Worm (Caenorhabditis elegans) whole organism, L3 larva: ENCODE measurements around the gene tsen-2.
"Not testable (repeated sequence)": the region's sequence is repeated elsewhere in the genome, so short reads cannot be mapped to it uniquely, and the experiment has no call there.

Source experiments
- ama-1 ChIP-seq: fragments of 150-350 bp; optimal IDR thresholded peaks from 2 replicates; lab custom pipeline; 2018
- ceh-16 ChIP-seq: sonication (generic microtip); optimal IDR thresholded peaks from 2 replicates; lab custom pipeline; 2017; ENCODE audit warnings: missing biosample characterization, missing genetic modification characterization
- elt-1 ChIP-seq: fragments of 150-350 bp; optimal IDR thresholded peaks from 2 replicates; lab custom pipeline; 2014; ENCODE audit warnings: missing biosample characterization, missing genetic modification characterization
- fkh-10 ChIP-seq: sonication (generic microtip); optimal IDR thresholded peaks from 2 replicates; lab custom pipeline; 2017; ENCODE audit warnings: missing biosample characterization, missing genetic modification reagents, missing genetic modification characterization
- jun-1 ChIP-seq: fragments of 150-350 bp; optimal IDR thresholded peaks from 2 replicates; lab custom pipeline; 2014; ENCODE audit warnings: missing biosample characterization, missing genetic modification reagents, missing genetic modification characterization
- nhr-11 ChIP-seq: fragments of 150-350 bp; optimal IDR thresholded peaks from 2 replicates; lab custom pipeline; 2014; ENCODE audit warnings: missing biosample characterization, missing genetic modification characterization
- nhr-25 ChIP-seq: sonication (generic microtip); optimal IDR thresholded peaks from 2 replicates; lab custom pipeline; 2017; ENCODE audit warnings: missing biosample characterization, missing genetic modification characterization
- nhr-67 ChIP-seq: fragments of 150-350 bp; optimal IDR thresholded peaks from 2 replicates; lab custom pipeline; 2014; ENCODE audit warnings: missing biosample characterization, missing genetic modification characterization
- nhr-76 ChIP-seq: fragments of 150-350 bp; sonication (generic microtip); optimal IDR thresholded peaks from 5 replicates; lab custom pipeline; 2014; ENCODE audit warnings: missing biosample characterization, missing genetic modification characterization
- pqm-1 ChIP-seq: fragments of 150-350 bp; optimal IDR thresholded peaks from 2 replicates; lab custom pipeline; 2017; ENCODE audit warnings: missing biosample characterization, missing genetic modification characterization, inconsistent platforms
- sea-2 ChIP-seq: fragments of 150-350 bp; sonication (generic microtip); optimal IDR thresholded peaks from 4 replicates; lab custom pipeline; 2014; ENCODE audit warnings: missing biosample characterization, missing genetic modification reagents, missing genetic modification characterization
- skn-1 ChIP-seq: fragments of 150-350 bp; optimal IDR thresholded peaks from 2 replicates; lab custom pipeline; 2014; ENCODE audit warnings: missing biosample characterization, missing genetic modification characterization
- snpc-4 ChIP-seq: fragments of 150-350 bp; optimal IDR thresholded peaks from 2 replicates; lab custom pipeline; 2014; ENCODE audit warnings: missing biosample characterization, missing genetic modification characterization
- unc-62 ChIP-seq: fragments of 150-350 bp; sonication (generic microtip); optimal IDR thresholded peaks from 4 replicates; lab custom pipeline; 2014; ENCODE audit warnings: missing biosample characterization, missing genetic modification reagents, missing genetic modification characterization

DNA sequence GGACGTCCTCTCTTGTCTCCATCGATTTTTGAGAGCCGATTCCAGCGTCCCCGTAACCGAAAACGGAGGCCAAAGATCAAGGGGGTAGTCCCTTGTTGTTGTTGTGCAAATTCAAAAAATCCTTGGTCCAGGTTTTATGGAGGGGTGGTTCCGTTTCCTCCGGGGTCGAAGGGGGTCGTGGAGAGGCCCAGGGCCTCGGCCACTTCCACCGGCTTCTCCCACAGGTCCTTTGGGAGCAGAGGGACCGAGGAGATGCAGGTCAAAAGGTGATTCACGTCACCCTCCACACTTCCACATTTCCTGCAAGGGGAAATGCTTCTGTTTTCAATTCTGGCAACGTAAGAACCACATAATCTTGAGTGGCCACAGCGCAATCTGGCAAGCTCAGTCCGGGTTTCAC lies 14.4 kb downstream of the tsen-2 start, which contains the start of gene fbxb-22:
- not testable (repeated sequence) for TF ChIP-seq nhr-67 (tag; lab: Kevin White, UChicago); sea-2; nhr-76 (tag; lab: Kevin White, UChicago); fkh-10 (GFP tag; lab: Kevin White, UChicago); nhr-11; nhr-25 (tag; lab: Kevin White, UChicago); snpc-4 (tag; lab: Kevin White, UChicago); skn-1; ceh-16; unc-62 (GFP tag; lab: Kevin White, UChicago); jun-1; pqm-1 (tag; lab: Kevin White, UChicago); ama-1 (lab: Kevin White, UChicago); elt-1 (tag; lab: Kevin White, UChicago)
